Fruit fly (Drosophila melanogaster) whole organism, embryonic: ENCODE results near the gene CG11674.

Source experiments
- Adf1 ChIP-seq: fragments of 200-800 bp; sonication (Bioruptor generic); IDR thresholded peaks from 2 replicates; pipeline ENCODE4 v1.3.6; 2022; ENCODE audit warnings: missing biosample characterization, missing genetic modification characterization
- Bgb ChIP-seq: fragments of 200-800 bp; sonication (Bioruptor generic); IDR thresholded peaks from 2 replicates; pipeline ENCODE4 v1.3.6; 2022; ENCODE audit warnings: missing biosample characterization, missing genetic modification characterization; ENCODE audit not compliant: partially characterized antibody
- Blimp-1 ChIP-seq: fragments of 200-800 bp; sonication (Bioruptor generic); optimal IDR thresholded peaks from 3 replicates; lab custom pipeline; 2018; ENCODE audit warnings: missing biosample characterization, missing genetic modification characterization, mild to moderate bottlenecking, moderate library complexity, missing genetic modification reagents
- CG10959 ChIP-seq: fragments of 200-800 bp; sonication (Bioruptor generic); IDR thresholded peaks from 2 replicates; pipeline ENCODE4 v1.3.6; 2022; ENCODE audit warnings: missing biosample characterization, missing genetic modification characterization
- CG11456 ChIP-seq: fragments of 200-800 bp; sonication (Bioruptor generic); IDR thresholded peaks from 3 replicates; pipeline ENCODE4 v1.3.6; 2022; ENCODE audit warnings: missing biosample characterization, missing genetic modification characterization
- CG11560 ChIP-seq: fragments of 200-800 bp; sonication (Bioruptor generic); IDR thresholded peaks from 3 replicates; pipeline ENCODE4 v1.3.6; 2022; ENCODE audit warnings: missing biosample characterization, missing genetic modification characterization
- CG14014 ChIP-seq: fragments of 200-800 bp; sonication (Bioruptor generic); IDR thresholded peaks from 2 replicates; pipeline ENCODE4 v1.3.6; 2022; ENCODE audit warnings: missing biosample characterization, missing genetic modification characterization
- CG17361 ChIP-seq: fragments of 200-800 bp; sonication (Bioruptor generic); IDR thresholded peaks from 3 replicates; pipeline ENCODE4 v1.3.6; 2022; ENCODE audit warnings: missing biosample characterization, missing genetic modification characterization
- CG17612 ChIP-seq: fragments of 200-800 bp; sonication (Bioruptor generic); IDR thresholded peaks from 2 replicates; pipeline ENCODE4 v1.3.6; 2022; ENCODE audit warnings: missing biosample characterization, missing genetic modification characterization
- CG18599 ChIP-seq: fragments of 200-800 bp; sonication (Bioruptor generic); optimal IDR thresholded peaks from 3 replicates; lab custom pipeline; 2017; ENCODE audit warnings: missing biosample characterization, missing genetic modification characterization, mild to moderate bottlenecking, moderate library complexity, missing genetic modification reagents
- CG31388 ChIP-seq: fragments of 200-800 bp; sonication (Bioruptor generic); optimal IDR thresholded peaks from 2 replicates; lab custom pipeline; 2016; ENCODE audit warnings: missing biosample characterization, missing genetic modification characterization
- CG32532 ChIP-seq: fragments of 200-800 bp; sonication (Bioruptor generic); IDR thresholded peaks from 2 replicates; pipeline ENCODE4 v1.3.6; 2022; ENCODE audit warnings: missing biosample characterization, missing genetic modification characterization
- CG42726 ChIP-seq: fragments of 200-800 bp; sonication (Bioruptor generic); IDR thresholded peaks from 2 replicates; pipeline ENCODE4 v1.3.6; 2022; ENCODE audit warnings: missing biosample characterization, missing genetic modification characterization; ENCODE audit not compliant: partially characterized antibody
- CG4730 ChIP-seq: fragments of 200-800 bp; sonication (Bioruptor generic); IDR thresholded peaks from 2 replicates; pipeline ENCODE4 v1.3.6; 2022; ENCODE audit warnings: missing biosample characterization, missing genetic modification characterization
- CG7271 ChIP-seq: fragments of 200-800 bp; sonication (Bioruptor generic); optimal IDR thresholded peaks from 2 replicates; lab custom pipeline; 2018; ENCODE audit warnings: missing biosample characterization, mild to moderate bottlenecking, missing genetic modification characterization, moderate library complexity
- CG7556 ChIP-seq: fragments of 200-800 bp; sonication (Bioruptor generic); optimal IDR thresholded peaks from 2 replicates; lab custom pipeline; 2017; ENCODE audit warnings: missing biosample characterization, mild to moderate bottlenecking, missing genetic modification characterization
- CG7963 ChIP-seq: fragments of 200-800 bp; sonication (Bioruptor generic); IDR thresholded peaks from 3 replicates; pipeline ENCODE4 v1.3.6; 2022; ENCODE audit warnings: missing biosample characterization, missing genetic modification characterization; ENCODE audit not compliant: partially characterized antibody
- CG9437 ChIP-seq: fragments of 200-800 bp; sonication (Bioruptor generic); optimal IDR thresholded peaks from 2 replicates; lab custom pipeline; 2018; ENCODE audit warnings: missing biosample characterization, mild to moderate bottlenecking, missing genetic modification characterization
- Eip74EF ChIP-seq, 2 experiments: fragments of 200-800 bp in 1 of 2; fragments of >200 bp in 1 of 2; sonication (Bioruptor generic) in 1 of 2; optimal IDR thresholded peaks; 2 replicates each; lab custom pipeline; 2017 to 2019; ENCODE audit warnings: missing biosample characterization in 2 of 2, missing genetic modification characterization in 2 of 2, mild to moderate bottlenecking in 1 of 2, moderate library complexity in 1 of 2
- Ets65A ChIP-seq: fragments of 200-800 bp; sonication (Bioruptor generic); peaks from one replicate; lab custom pipeline; 2016; ENCODE audit warnings: missing biosample characterization, missing genetic modification characterization
- Fer1 ChIP-seq: fragments of 200-800 bp; sonication (Bioruptor generic); optimal IDR thresholded peaks from 2 replicates; lab custom pipeline; 2017; ENCODE audit warnings: missing biosample characterization, mild to moderate bottlenecking, missing genetic modification characterization
- Fer3 ChIP-seq: fragments of 200-800 bp; sonication (Bioruptor generic); optimal IDR thresholded peaks from 2 replicates; lab custom pipeline; 2018; ENCODE audit warnings: missing biosample characterization, mild to moderate bottlenecking, missing genetic modification characterization, moderate library complexity
- HLHmδ ChIP-seq: fragments of 200-800 bp; sonication (Bioruptor generic); optimal IDR thresholded peaks from 2 replicates; lab custom pipeline; 2018; ENCODE audit warnings: missing biosample characterization, mild to moderate bottlenecking, missing genetic modification characterization, moderate library complexity
- HmgD ChIP-seq: fragments of 200-800 bp; sonication (Bioruptor generic); optimal IDR thresholded peaks from 3 replicates; lab custom pipeline; 2016; ENCODE audit warnings: missing biosample characterization, missing genetic modification characterization
- Oaz ChIP-seq: fragments of 200-800 bp; sonication (Bioruptor generic); IDR thresholded peaks from 2 replicates; pipeline ENCODE4 v1.3.6; 2022; ENCODE audit warnings: missing biosample characterization, missing genetic modification characterization
- Ssrp ChIP-seq: fragments of 200-800 bp; sonication (Bioruptor generic); optimal IDR thresholded peaks from 2 replicates; lab custom pipeline; 2018; ENCODE audit warnings: missing biosample characterization, mild to moderate bottlenecking, missing genetic modification characterization, moderate library complexity
- Usf ChIP-seq: fragments of 200-800 bp; sonication (Bioruptor generic); optimal IDR thresholded peaks from 2 replicates; lab custom pipeline; 2017; ENCODE audit warnings: missing genotype, missing biosample characterization, missing genetic modification characterization
- ab ChIP-seq: fragments of 200-800 bp; sonication (Bioruptor generic); optimal IDR thresholded peaks from 2 replicates; lab custom pipeline; 2016; ENCODE audit warnings: missing biosample characterization, missing genetic modification characterization
- al ChIP-seq: fragments of 200-800 bp; sonication (Bioruptor generic); IDR thresholded peaks from 2 replicates; pipeline ENCODE4 v1.3.6; 2022; ENCODE audit warnings: missing biosample characterization, missing genetic modification characterization
- cas ChIP-seq: fragments of 200-800 bp; sonication (Bioruptor generic); IDR thresholded peaks from 2 replicates; pipeline ENCODE4 v1.3.6; 2022; ENCODE audit warnings: missing biosample characterization, missing genetic modification characterization
- cato ChIP-seq: fragments of 200-800 bp; sonication (Bioruptor generic); optimal IDR thresholded peaks from 2 replicates; lab custom pipeline; 2016; ENCODE audit warnings: missing biosample characterization, missing genetic modification characterization, borderline replicate concordance
- chif ChIP-seq, 2 experiments: fragments of 200-800 bp; sonication (Bioruptor generic); optimal IDR thresholded peaks; 3 replicates each; lab custom pipeline; 2016; ENCODE audit warnings: missing biosample characterization in 2 of 2, missing genetic modification characterization in 2 of 2
- danr ChIP-seq: fragments of 200-800 bp; sonication (Bioruptor generic); IDR thresholded peaks from 2 replicates; pipeline ENCODE4 v1.3.6; 2022; ENCODE audit warnings: missing biosample characterization, missing genetic modification characterization
- fd3F ChIP-seq: fragments of 200-800 bp; sonication (Bioruptor generic); optimal IDR thresholded peaks from 2 replicates; lab custom pipeline; 2018; ENCODE audit warnings: missing biosample characterization, mild to moderate bottlenecking, missing genetic modification characterization, moderate library complexity
- gcm2 ChIP-seq: fragments of 200-800 bp; sonication (Bioruptor generic); optimal IDR thresholded peaks from 2 replicates; lab custom pipeline; 2016; ENCODE audit warnings: missing biosample characterization, missing genetic modification characterization
- gro ChIP-seq: fragments of 200-800 bp; sonication (Bioruptor generic); optimal IDR thresholded peaks from 2 replicates; lab custom pipeline; 2016; ENCODE audit warnings: missing biosample characterization, missing genetic modification characterization
- insv ChIP-seq, 2 experiments: fragments of 200-800 bp; sonication (Bioruptor generic); optimal IDR thresholded peaks; 3 replicates each; lab custom pipeline; 2016 to 2018; ENCODE audit warnings: missing biosample characterization in 2 of 2, missing genetic modification characterization in 2 of 2
- inv ChIP-seq: fragments of 200-800 bp; sonication (Bioruptor generic); IDR thresholded peaks from 2 replicates; pipeline ENCODE4 v1.3.6; 2022; ENCODE audit warnings: missing biosample characterization, missing genetic modification characterization; ENCODE audit not compliant: partially characterized antibody
- jumu ChIP-seq: fragments of 200-800 bp; sonication (Bioruptor generic); optimal IDR thresholded peaks from 3 replicates; lab custom pipeline; 2016; ENCODE audit warnings: missing biosample characterization, missing genetic modification characterization
- mld ChIP-seq: fragments of 200-800 bp; sonication (Bioruptor generic); IDR thresholded peaks from 3 replicates; pipeline ENCODE4 v1.3.6; 2022; ENCODE audit warnings: missing biosample characterization, missing genetic modification characterization; ENCODE audit not compliant: partially characterized antibody
- nau ChIP-seq: fragments of 200-800 bp; sonication (Bioruptor generic); optimal IDR thresholded peaks from 3 replicates; lab custom pipeline; 2017; ENCODE audit warnings: missing biosample characterization, mild to moderate bottlenecking, missing genetic modification characterization, missing genetic modification reagents
- nmo ChIP-seq: fragments of 200-800 bp; sonication (Bioruptor generic); optimal IDR thresholded peaks from 2 replicates; lab custom pipeline; 2018; ENCODE audit warnings: missing biosample characterization, mild to moderate bottlenecking, missing genetic modification characterization, moderate library complexity
- sens ChIP-seq: fragments of 200-800 bp; sonication (Bioruptor generic); peaks from one replicate; lab custom pipeline; 2016; ENCODE audit warnings: missing biosample characterization, missing genetic modification characterization
- sima ChIP-seq: fragments of 200-800 bp; sonication (Bioruptor generic); optimal IDR thresholded peaks from 2 replicates; lab custom pipeline; 2016; ENCODE audit warnings: missing biosample characterization, missing genetic modification characterization
- sob ChIP-seq: fragments of 200-800 bp; sonication (Bioruptor generic); IDR thresholded peaks from 2 replicates; pipeline ENCODE4 v1.3.6; 2022; ENCODE audit warnings: missing biosample characterization, missing genetic modification characterization
- tap ChIP-seq: fragments of 200-800 bp; optimal IDR thresholded peaks from 3 replicates; lab custom pipeline; 2019; ENCODE audit warnings: missing biosample characterization, mild to moderate bottlenecking, missing genetic modification characterization, moderate library complexity
- tin ChIP-seq: fragments of 200-800 bp; sonication (Bioruptor generic); optimal IDR thresholded peaks from 3 replicates; lab custom pipeline; 2016; ENCODE audit warnings: missing biosample characterization, missing genetic modification characterization
- twi ChIP-seq: fragments of 200-800 bp; optimal IDR thresholded peaks from 2 replicates; lab custom pipeline; 2019; ENCODE audit warnings: missing biosample characterization, mild to moderate bottlenecking, missing genetic modification characterization, moderate library complexity
- z ChIP-seq: fragments of 200-800 bp; sonication (Bioruptor generic); IDR thresholded peaks from 3 replicates; pipeline ENCODE4 v1.3.6; 2022; ENCODE audit warnings: missing biosample characterization, missing genetic modification characterization
- zen2 ChIP-seq: fragments of 200-800 bp; sonication (Bioruptor generic); IDR thresholded peaks from 3 replicates; pipeline ENCODE4 v1.3.6; 2022; ENCODE audit warnings: missing biosample characterization, missing genetic modification characterization; ENCODE audit not compliant: partially characterized antibody

The CG11674 gene

DNA sequence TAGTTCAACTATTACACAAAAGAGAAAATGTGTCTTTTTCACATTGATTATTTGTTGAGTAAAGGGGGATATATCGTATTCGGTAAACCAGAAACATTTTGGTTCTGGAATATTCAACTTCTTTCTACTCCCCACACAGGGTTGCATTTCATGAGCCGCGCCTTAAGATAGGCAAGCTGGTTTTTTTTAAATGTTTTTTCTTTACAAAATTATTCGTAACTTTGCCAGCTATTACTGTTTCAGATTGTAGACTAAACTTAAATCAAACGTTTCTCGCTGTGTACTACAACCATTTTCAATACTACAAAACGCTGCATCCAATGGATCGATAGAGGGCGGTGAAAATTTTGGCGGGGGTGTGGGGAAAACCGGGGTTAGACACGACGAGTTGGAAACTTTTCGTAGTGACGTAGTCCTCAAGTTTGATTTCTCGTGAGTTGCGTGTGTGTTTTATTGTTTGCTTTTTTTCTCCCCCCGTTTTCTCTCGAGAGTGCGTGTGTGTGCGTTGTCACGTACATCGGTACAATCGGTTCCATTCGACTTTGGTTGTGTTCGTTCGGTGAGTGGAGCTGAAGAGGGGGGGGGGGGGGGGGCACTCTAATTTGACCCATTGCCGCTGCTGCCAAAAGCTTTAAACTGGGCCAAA lies 12.0 kb downstream of the CG11674 start:
- no peak for TF ChIP-seq Usf (GFP tag; lab: Kevin White, UChicago)
- no peak for TF ChIP-seq CG10959
- 0 out of 2 replicates have a peak, but pooled peaks have one; percentile 37 for TF ChIP-seq CG14014 (GFP tag; lab: Robert Waterston, UW)
- peak in 1 of 2 experiments; percentile 27 for TF ChIP-seq Eip74EF (GFP tag; optimal IDR thresholded peaks at IDR 0.05; lab: Kevin White, UChicago)
- peak; percentile 46; the same call in 2 of the 3 replicates for TF ChIP-seq CG17361 (GFP tag; lab: Robert Waterston, UW)
- peak; percentile 15 for TF ChIP-seq tin
- TF ChIP-seq insv (GFP tag; optimal IDR thresholded peaks at IDR 0.05; lab: Kevin White, UChicago): no peak
- TF ChIP-seq CG7556 (GFP tag; lab: Kevin White, UChicago): peak; percentile 28
- no peak for TF ChIP-seq al
- TF ChIP-seq gro: no peak
- TF ChIP-seq Fer3: no peak
- TF ChIP-seq Fer1 (GFP tag; lab: Kevin White, UChicago): peak; percentile 34
- TF ChIP-seq CG18599 (GFP tag; lab: Kevin White, UChicago): peak; percentile 28
- no peak for TF ChIP-seq danr
- no peak for TF ChIP-seq CG31388 (GFP tag; lab: Kevin White, UChicago)
- no peak for TF ChIP-seq Bgb (GFP tag; lab: Robert Waterston, UW)
- TF ChIP-seq HLHmδ (GFP tag; lab: Kevin White, UChicago): no peak
- no peak for TF ChIP-seq sima
- no peak for TF ChIP-seq nau (GFP tag; lab: Kevin White, UChicago)
- TF ChIP-seq Ssrp (tag; lab: Kevin White, UChicago): peak; percentile 35
- no peak for TF ChIP-seq zen2 (GFP tag; lab: Robert Waterston, UW)
- TF ChIP-seq chif (GFP tag; optimal IDR thresholded peaks at IDR 0.05; lab: Kevin White, UChicago): peak in 1 of 2 experiments; percentile 20
- TF ChIP-seq fd3F (GFP tag; lab: Kevin White, UChicago): peak; percentile 27
- no peak for TF ChIP-seq gcm2 (GFP tag; lab: Kevin White, UChicago)
- no peak for TF ChIP-seq sob (GFP tag; lab: Robert Waterston, UW)
- TF ChIP-seq tap (tag; lab: Kevin White, UChicago): peak; percentile 22
- TF ChIP-seq CG42726: no peak
- no peak for TF ChIP-seq CG11456 (GFP tag; lab: Robert Waterston, UW)
- no peak for TF ChIP-seq CG4730 (GFP tag; lab: Robert Waterston, UW)
- no peak for TF ChIP-seq CG11560 (tag; lab: Robert Waterston, UW)
- TF ChIP-seq CG7963 (GFP tag; lab: Robert Waterston, UW): no peak
- TF ChIP-seq Adf1 (GFP tag; lab: Robert Waterston, UW): no peak
- no peak for TF ChIP-seq Ets65A (GFP tag; lab: Kevin White, UChicago)
- no peak for TF ChIP-seq jumu (GFP tag; lab: Kevin White, UChicago)
- no peak for TF ChIP-seq HmgD (GFP tag; lab: Kevin White, UChicago)
- peak; percentile 35 for TF ChIP-seq nmo (GFP tag; lab: Kevin White, UChicago)
- no peak for TF ChIP-seq inv
- TF ChIP-seq cas (GFP tag; lab: Robert Waterston, UW): no peak
- no peak for TF ChIP-seq CG32532 (GFP tag; lab: Robert Waterston, UW)
- TF ChIP-seq CG9437: peak; percentile 35
- peak; percentile 79 for TF ChIP-seq sens (GFP tag; lab: Kevin White, UChicago)
- TF ChIP-seq mld (GFP tag; lab: Robert Waterston, UW): no peak
- TF ChIP-seq twi (tag; lab: Kevin White, UChicago): no peak
- no peak for TF ChIP-seq CG7271 (tag; lab: Kevin White, UChicago)
- no peak for TF ChIP-seq CG17612 (GFP tag; lab: Robert Waterston, UW)
- TF ChIP-seq Oaz (GFP tag; lab: Robert Waterston, UW): no peak
- TF ChIP-seq Blimp-1 (GFP tag; lab: Kevin White, UChicago): peak; percentile 32
- no peak for TF ChIP-seq ab (GFP tag; lab: Kevin White, UChicago)
- TF ChIP-seq cato: no peak
- TF ChIP-seq z (GFP tag; lab: Robert Waterston, UW): no peak
